Fruit fly (Drosophila melanogaster) whole organism, embryonic: Measurements from ENCODE around the gene Iris.
A peak's percentile ranks its signal among the peaks of the same experiment; 100 is the strongest.

ENCODE experiments used
- Bgb ChIP-seq: fragments of 200-800 bp; sonication (Bioruptor generic); IDR thresholded peaks from 2 replicates; pipeline ENCODE4 v1.3.6; 2022; ENCODE audit warnings: missing biosample characterization, missing genetic modification characterization; ENCODE audit not compliant: partially characterized antibody
- CG10565 ChIP-seq: fragments of 200-800 bp; sonication (Bioruptor generic); optimal IDR thresholded peaks from 3 replicates; lab custom pipeline; 2016; ENCODE audit warnings: missing biosample characterization, mild to moderate bottlenecking, missing genetic modification characterization
- CG11695 ChIP-seq: fragments of 200-800 bp; sonication (Bioruptor generic); IDR thresholded peaks from 3 replicates; pipeline ENCODE4 v1.3.6; 2022; ENCODE audit warnings: missing biosample characterization, missing genetic modification characterization
- CG15073 ChIP-seq: fragments of 200-800 bp; sonication (Bioruptor generic); optimal IDR thresholded peaks from 2 replicates; lab custom pipeline; 2016; ENCODE audit warnings: missing biosample characterization, missing genetic modification characterization
- CG17359 ChIP-seq: fragments of 200-800 bp; sonication (Bioruptor generic); optimal IDR thresholded peaks from 3 replicates; lab custom pipeline; 2018; ENCODE audit warnings: missing biosample characterization, mild to moderate bottlenecking, missing genetic modification characterization, moderate library complexity
- CG17361 ChIP-seq: fragments of 200-800 bp; sonication (Bioruptor generic); IDR thresholded peaks from 3 replicates; pipeline ENCODE4 v1.3.6; 2022; ENCODE audit warnings: missing biosample characterization, missing genetic modification characterization
- CG17829 ChIP-seq: fragments of 200-800 bp; optimal IDR thresholded peaks from 2 replicates; lab custom pipeline; 2019; ENCODE audit warnings: missing biosample characterization, mild to moderate bottlenecking, missing genetic modification characterization, moderate library complexity
- CG2889 ChIP-seq: fragments of 200-800 bp; sonication (Bioruptor generic); IDR thresholded peaks from 3 replicates; pipeline ENCODE4 v1.3.6; 2022; ENCODE audit warnings: missing biosample characterization, missing genetic modification characterization
- CG4360 ChIP-seq: fragments of 200-800 bp; sonication (Bioruptor generic); IDR thresholded peaks from 2 replicates; pipeline ENCODE4 v1.3.6; 2022; ENCODE audit warnings: missing biosample characterization, missing genetic modification characterization
- CG4820 ChIP-seq: fragments of 200-800 bp; sonication (Bioruptor generic); optimal IDR thresholded peaks from 3 replicates; lab custom pipeline; 2016; ENCODE audit warnings: missing biosample characterization, missing genetic modification characterization
- CG5953 ChIP-seq: fragments of 200-800 bp; sonication (Bioruptor generic); IDR thresholded peaks from 2 replicates; pipeline ENCODE4 v1.3.6; 2022; ENCODE audit warnings: missing biosample characterization, missing genetic modification characterization
- CG6813 ChIP-seq: fragments of 200-800 bp; sonication (Bioruptor generic); optimal IDR thresholded peaks from 2 replicates; lab custom pipeline; 2017; ENCODE audit warnings: missing biosample characterization, missing genetic modification characterization, mild to moderate bottlenecking, moderate library complexity, missing genetic modification reagents
- CG7271 ChIP-seq: fragments of 200-800 bp; sonication (Bioruptor generic); optimal IDR thresholded peaks from 2 replicates; lab custom pipeline; 2018; ENCODE audit warnings: missing biosample characterization, mild to moderate bottlenecking, missing genetic modification characterization, moderate library complexity
- CG7987 ChIP-seq: fragments of 200-800 bp; sonication (Bioruptor generic); optimal IDR thresholded peaks from 2 replicates; lab custom pipeline; 2018; ENCODE audit warnings: missing biosample characterization, mild to moderate bottlenecking, missing genetic modification characterization, moderate library complexity
- CG9727 ChIP-seq: fragments of 200-800 bp; sonication (Bioruptor generic); optimal IDR thresholded peaks from 3 replicates; lab custom pipeline; 2017; ENCODE audit warnings: missing biosample characterization, mild to moderate bottlenecking, missing genetic modification characterization
- Chrac-16 ChIP-seq: fragments of 200-800 bp; sonication (Bioruptor generic); optimal IDR thresholded peaks from 3 replicates; lab custom pipeline; 2016; ENCODE audit warnings: missing biosample characterization, missing genetic modification characterization
- Dek ChIP-seq: fragments of 200-800 bp; sonication (Bioruptor generic); optimal IDR thresholded peaks from 3 replicates; lab custom pipeline; 2019; ENCODE audit warnings: missing biosample characterization, mild to moderate bottlenecking, missing genetic modification characterization, moderate library complexity
- Dip3 ChIP-seq: fragments of 200-800 bp; sonication (Bioruptor generic); optimal IDR thresholded peaks from 3 replicates; lab custom pipeline; 2016; ENCODE audit warnings: missing biosample characterization, missing genetic modification characterization
- Dref ChIP-seq: fragments of 200-800 bp; sonication (Bioruptor generic); IDR thresholded peaks from 2 replicates; pipeline ENCODE4 v1.3.6; 2022; ENCODE audit warnings: missing biosample characterization, missing genetic modification characterization
- H15 ChIP-seq: fragments of 200-800 bp; sonication (Bioruptor generic); IDR thresholded peaks from 3 replicates; pipeline ENCODE4 v1.3.6; 2022; ENCODE audit warnings: missing biosample characterization, missing genetic modification characterization
- Hsf ChIP-seq: fragments of 200-800 bp; sonication (Bioruptor generic); optimal IDR thresholded peaks from 3 replicates; lab custom pipeline; 2016; ENCODE audit warnings: missing biosample characterization, missing genetic modification characterization
- Jarid2 ChIP-seq: fragments of 200-800 bp; sonication (Bioruptor generic); optimal IDR thresholded peaks from 3 replicates; lab custom pipeline; 2017; ENCODE audit warnings: mild to moderate bottlenecking, missing biosample characterization, missing genetic modification reagents, missing genetic modification characterization
- Neu2 ChIP-seq: fragments of 200-800 bp; sonication (Bioruptor generic); optimal IDR thresholded peaks from 3 replicates; lab custom pipeline; 2016; ENCODE audit warnings: missing biosample characterization, missing genetic modification characterization, borderline replicate concordance
- Nf-YC ChIP-seq: fragments of 200-800 bp; optimal IDR thresholded peaks from 3 replicates; lab custom pipeline; 2019; ENCODE audit warnings: missing biosample characterization, mild to moderate bottlenecking, missing genetic modification characterization, moderate library complexity
- Ravus ChIP-seq: fragments of 200-800 bp; sonication (Bioruptor generic); IDR thresholded peaks from 2 replicates; pipeline ENCODE4 v1.3.6; 2022; ENCODE audit warnings: missing biosample characterization, missing genetic modification characterization
- Rfx ChIP-seq: fragments of 200-800 bp; sonication (Bioruptor generic); IDR thresholded peaks from 2 replicates; pipeline ENCODE4 v1.3.6; 2022; ENCODE audit warnings: missing biosample characterization, missing genetic modification characterization
- Sry-β ChIP-seq: fragments of 200-800 bp; sonication (Bioruptor generic); optimal IDR thresholded peaks from 2 replicates; lab custom pipeline; 2018; ENCODE audit warnings: missing biosample characterization, mild to moderate bottlenecking, missing genetic modification characterization, moderate library complexity
- Vsx1 ChIP-seq: fragments of 200-800 bp; sonication (Bioruptor generic); optimal IDR thresholded peaks from 2 replicates; lab custom pipeline; 2017; ENCODE audit warnings: missing biosample characterization, mild to moderate bottlenecking, missing genetic modification characterization, missing genetic modification reagents
- amos ChIP-seq: fragments of 200-800 bp; sonication (Bioruptor generic); IDR thresholded peaks from 2 replicates; pipeline ENCODE4 v1.3.6; 2022; ENCODE audit warnings: missing biosample characterization, missing genetic modification characterization; ENCODE audit not compliant: partially characterized antibody
- ara ChIP-seq: fragments of 200-800 bp; sonication (Bioruptor generic); IDR thresholded peaks from 2 replicates; pipeline ENCODE4 v1.3.6; 2022; ENCODE audit warnings: missing biosample characterization, missing genetic modification characterization
- bbx ChIP-seq: fragments of 200-800 bp; sonication (Bioruptor generic); IDR thresholded peaks from 2 replicates; pipeline ENCODE4 v1.3.6; 2022; ENCODE audit warnings: missing biosample characterization, missing genetic modification characterization; ENCODE audit not compliant: partially characterized antibody
- corto ChIP-seq: fragments of 200-800 bp; sonication (Bioruptor generic); optimal IDR thresholded peaks from 2 replicates; lab custom pipeline; 2016; ENCODE audit warnings: missing biosample characterization, mild to moderate bottlenecking, missing genetic modification characterization, moderate library complexity
- crol ChIP-seq: fragments of 200-800 bp; sonication (Bioruptor generic); IDR thresholded peaks from 2 replicates; pipeline ENCODE4 v1.3.6; 2022; ENCODE audit warnings: missing biosample characterization, missing genetic modification characterization
- exex ChIP-seq: fragments of 200-800 bp; sonication (Bioruptor generic); optimal IDR thresholded peaks from 4 replicates; lab custom pipeline; 2018; ENCODE audit warnings: missing biosample characterization, mild to moderate bottlenecking, missing genetic modification characterization, moderate library complexity
- gcm ChIP-seq: fragments of 200-800 bp; sonication (Bioruptor generic); optimal IDR thresholded peaks from 2 replicates; lab custom pipeline; 2019; ENCODE audit warnings: missing biosample characterization, mild to moderate bottlenecking, missing genetic modification characterization, moderate library complexity
- grn ChIP-seq: fragments of 200-800 bp; sonication (Bioruptor generic); optimal IDR thresholded peaks from 3 replicates; lab custom pipeline; 2017; ENCODE audit warnings: missing biosample characterization, missing genetic modification characterization
- klu ChIP-seq: fragments of 200-800 bp; sonication (Bioruptor generic); IDR thresholded peaks from 2 replicates; pipeline ENCODE4 v1.3.6; 2022; ENCODE audit warnings: missing biosample characterization, missing genetic modification characterization
- lov ChIP-seq, 2 experiments: fragments of 200-800 bp in 1 of 2; fragments of >200 bp in 1 of 2; sonication (Bioruptor generic) in 1 of 2; IDR thresholded peaks in 1 of 2; optimal IDR thresholded peaks in 1 of 2; 2 replicates in 1 of 2; 3 replicates in 1 of 2; pipeline versions ENCODE4 v1.3.6 to Lab custom; 2017 to 2022; ENCODE audit warnings: missing biosample characterization in 1 of 2, missing genetic modification characterization in 1 of 2
- oc ChIP-seq: fragments of 200-800 bp; sonication (Bioruptor generic); optimal IDR thresholded peaks from 2 replicates; lab custom pipeline; 2018; ENCODE audit warnings: missing biosample characterization, mild to moderate bottlenecking, missing genetic modification characterization, moderate library complexity
- org-1 ChIP-seq: fragments of 200-800 bp; sonication (Bioruptor generic); optimal IDR thresholded peaks from 2 replicates; lab custom pipeline; 2017; ENCODE audit warnings: missing biosample characterization, missing genetic modification characterization
- phol ChIP-seq: fragments of 200-800 bp; sonication (Bioruptor generic); optimal IDR thresholded peaks from 3 replicates; lab custom pipeline; 2018; ENCODE audit warnings: missing biosample characterization, mild to moderate bottlenecking, missing genetic modification characterization, moderate library complexity
- pnt ChIP-seq: fragments of 200-800 bp; sonication (Bioruptor generic); optimal IDR thresholded peaks from 3 replicates; lab custom pipeline; 2016; ENCODE audit warnings: missing biosample characterization, missing genetic modification characterization
- ro ChIP-seq: fragments of 200-800 bp; sonication (Bioruptor generic); IDR thresholded peaks from 2 replicates; pipeline ENCODE4 v1.3.6; 2022; ENCODE audit warnings: missing biosample characterization, missing genetic modification characterization
- row ChIP-seq: fragments of 200-800 bp; sonication (Bioruptor generic); IDR thresholded peaks from 3 replicates; pipeline ENCODE4 v1.3.6; 2022; ENCODE audit warnings: missing biosample characterization, missing genetic modification characterization
- salm ChIP-seq: fragments of 200-800 bp; sonication (Bioruptor generic); optimal IDR thresholded peaks from 2 replicates; lab custom pipeline; 2018; ENCODE audit warnings: missing biosample characterization, mild to moderate bottlenecking, missing genetic modification characterization
- seq ChIP-seq: fragments of 200-800 bp; sonication (Bioruptor generic); IDR thresholded peaks from 2 replicates; pipeline ENCODE4 v1.3.6; 2022; ENCODE audit warnings: missing biosample characterization, missing genetic modification characterization
- sr ChIP-seq: fragments of 200-800 bp; sonication (Bioruptor generic); IDR thresholded peaks from 3 replicates; pipeline ENCODE4 v1.3.6; 2022; ENCODE audit warnings: missing biosample characterization, missing genetic modification characterization
- ssp ChIP-seq: fragments of 200-800 bp; sonication (Bioruptor generic); IDR thresholded peaks from 2 replicates; pipeline ENCODE4 v1.3.6; 2022; ENCODE audit warnings: missing biosample characterization, missing genetic modification characterization
- sug ChIP-seq: fragments of 200-800 bp; optimal IDR thresholded peaks from 2 replicates; lab custom pipeline; 2019; ENCODE audit warnings: missing biosample characterization, mild to moderate bottlenecking, missing genetic modification characterization, moderate library complexity
- tin ChIP-seq: fragments of 200-800 bp; sonication (Bioruptor generic); optimal IDR thresholded peaks from 3 replicates; lab custom pipeline; 2016; ENCODE audit warnings: missing biosample characterization, missing genetic modification characterization
- tna ChIP-seq: fragments of 200-800 bp; sonication (Bioruptor generic); IDR thresholded peaks from 2 replicates; pipeline ENCODE4 v1.3.6; 2022; ENCODE audit warnings: missing biosample characterization, missing genetic modification characterization; ENCODE audit not compliant: partially characterized antibody

The Iris gene

dm6 chr2L:1177522-1177921 lies 43.6 kb upstream of the Iris start, which contains the start of gene CG4896 (continued):
- TF ChIP-seq CG10565 (GFP tag; lab: Kevin White, UChicago) (no peak), sr (GFP tag; lab: Robert Waterston, UW) (no peak), CG9727 (no peak), CG4820 (GFP tag; lab: Kevin White, UChicago) (no peak), ro (no peak), tna (peak; percentile 26; the same call in 1 of the 2 replicates), CG17829 (tag; lab: Kevin White, UChicago) (no peak), Chrac-16 (GFP tag; lab: Kevin White, UChicago) (no peak), Dip3 (GFP tag; lab: Kevin White, UChicago) (no peak), crol (GFP tag; lab: Robert Waterston, UW) (no peak), Ravus (no peak), phol (tag; lab: Kevin White, UChicago) (peak; percentile 17), salm (tag; lab: Kevin White, UChicago) (no peak), Dek (tag; lab: Kevin White, UChicago) (no peak), CG11695 (GFP tag; lab: Robert Waterston, UW) (no peak), Neu2 (no peak), CG17359 (tag; lab: Kevin White, UChicago) (no peak), Rfx (peak; percentile 63), CG5953 (GFP tag; lab: Robert Waterston, UW) (no peak), Dref (GFP tag; lab: Robert Waterston, UW) (peak; percentile 94), seq (no peak), CG7987 (no peak), Jarid2 (GFP tag; lab: Kevin White, UChicago) (no peak), CG6813 (no peak), Nf-YC (tag; lab: Kevin White, UChicago) (no peak), Sry-β (GFP tag; lab: Kevin White, UChicago) (no peak), tin (GFP tag; lab: Kevin White, UChicago) (no peak), grn (GFP tag; lab: Kevin White, UChicago) (no peak), CG4360 (no peak), ssp (GFP tag; lab: Robert Waterston, UW) (no peak), lov (optimal IDR thresholded peaks at IDR 0.05; lab: Kevin White, UChicago) (no peak), lov (GFP tag; IDR thresholded peaks at IDR 0.05; lab: Robert Waterston, UW) (no peak), gcm (no peak), H15 (GFP tag; lab: Robert Waterston, UW) (no peak), ara (GFP tag; lab: Robert Waterston, UW) (no peak), bbx (peak; percentile 82), corto (no peak), klu (GFP tag; lab: Robert Waterston, UW) (no peak), row (GFP tag; lab: Robert Waterston, UW) (peak; percentile 27; the same call in 1 of the 3 replicates), amos (GFP tag; lab: Robert Waterston, UW) (peak; percentile 70), oc (no peak), CG2889 (GFP tag; lab: Robert Waterston, UW) (no peak), Hsf (no peak), Vsx1 (GFP tag; lab: Kevin White, UChicago) (no peak), CG15073 (GFP tag; lab: Kevin White, UChicago) (no peak), exex (no peak), sug (tag; lab: Kevin White, UChicago) (no peak), CG7271 (tag; lab: Kevin White, UChicago) (no peak), CG17361 (GFP tag; lab: Robert Waterston, UW) (no peak), pnt (GFP tag; lab: Kevin White, UChicago) (no peak), Bgb (GFP tag; lab: Robert Waterston, UW) (peak; percentile 80), org-1 (no peak)
